Fruit fly (Drosophila melanogaster) whole organism, wandering third instar larva: ENCODE data around the gene CG9173.

ENCODE experiments used
- HLH106 ChIP-seq: fragments of 200-800 bp; optimal IDR thresholded peaks from 3 replicates; lab custom pipeline; 2019; ENCODE audit warnings: missing biosample characterization, mild to moderate bottlenecking, missing genetic modification characterization, moderate library complexity
- Hnf4 ChIP-seq: fragments of 200-800 bp; sonication (Bioruptor generic); optimal IDR thresholded peaks from 2 replicates; lab custom pipeline; 2016; ENCODE audit warnings: missing biosample characterization, mild to moderate bottlenecking, missing genetic modification characterization
- Vsx2 ChIP-seq: fragments of 200-300, 225-300 bp; sonication (Bioruptor generic); optimal IDR thresholded peaks from 2 replicates; lab custom pipeline; 2018; ENCODE audit warnings: missing biosample characterization, missing genetic modification characterization; ENCODE audit not compliant: partially characterized antibody
- rgr ChIP-seq: fragments of 200-800 bp; sonication (Bioruptor generic); optimal IDR thresholded peaks from 3 replicates; lab custom pipeline; 2016; ENCODE audit warnings: missing biosample characterization, mild to moderate bottlenecking, missing genetic modification characterization
- tai ChIP-seq: sonication (Bioruptor generic); optimal IDR thresholded peaks from 2 replicates; lab custom pipeline; 2016; ENCODE audit warnings: missing biosample characterization, missing genetic modification characterization

dm6 chr3L:1388862-1389261 lies 34.4 kb downstream of the CG9173 start:
- TF ChIP-seq Vsx2 (GFP tag; lab: Kevin White, UChicago) (no peak), rgr (GFP tag; lab: Kevin White, UChicago) (peak; percentile 24), HLH106 (tag; lab: Kevin White, UChicago) (peak; percentile 67), Hnf4 (GFP tag; lab: Kevin White, UChicago) (no peak), tai (GFP tag; lab: Kevin White, UChicago) (no peak)
